Fruit fly (Drosophila melanogaster): ENCODE data around the gene Lar.
A peak's percentile ranks its signal among the peaks of the same experiment; 100 is the strongest.

Gene Lar

dm6 chr2L:19572496-19573317 lies 13.7 kb upstream of the Lar start (continued):
- peak; percentile 28 for TF ChIP-seq CG12942 (GFP tag; optimal IDR thresholded peaks at IDR 0.05)
- TF ChIP-seq fru (optimal IDR thresholded peaks at IDR 0.05): no peak
- TF ChIP-seq zen (tag; optimal IDR thresholded peaks at IDR 0.05): no peak
- peak; percentile 59 for TF ChIP-seq Blimp-1 (GFP tag; optimal IDR thresholded peaks at IDR 0.05)
- no peak for TF ChIP-seq br (optimal IDR thresholded peaks at IDR 0.05)
- TF ChIP-seq salm (tag; optimal IDR thresholded peaks at IDR 0.05): no peak
- TF ChIP-seq z (GFP tag; IDR thresholded peaks at IDR 0.05): peak; percentile 63; the same call in 2 of the 3 replicates
- TF ChIP-seq CG6813 (GFP tag; optimal IDR thresholded peaks at IDR 0.05): peak; percentile 20
- peak; percentile 51 for TF ChIP-seq tin (GFP tag; optimal IDR thresholded peaks at IDR 0.05)
- no peak for TF ChIP-seq bbx (GFP tag; IDR thresholded peaks at IDR 0.05; ENCODE audit: partially characterized antibody)
- peak; percentile 62 for TF ChIP-seq CG18476 (GFP tag; optimal IDR thresholded peaks at IDR 0.05)
- TF ChIP-seq org-1 (GFP tag; optimal IDR thresholded peaks at IDR 0.05): peak; percentile 61
- peak; percentile 46 for TF ChIP-seq Nf-YC (tag; optimal IDR thresholded peaks at IDR 0.05)
- TF ChIP-seq CG7928 (GFP tag; optimal IDR thresholded peaks at IDR 0.05): peak; percentile 23
- TF ChIP-seq CG9876 (GFP tag; optimal IDR thresholded peaks at IDR 0.05): no peak
- TF ChIP-seq pita (GFP tag; optimal IDR thresholded peaks at IDR 0.05): no peak
- peak; percentile 31; the same call in 1 of the 2 replicates for TF ChIP-seq CG17612 (GFP tag; IDR thresholded peaks at IDR 0.05)
- no peak for TF ChIP-seq croc (GFP tag; conservative IDR thresholded peaks at IDR 0.05)
- peak; percentile 27 for TF ChIP-seq Side (GFP tag; optimal IDR thresholded peaks at IDR 0.05)
- TF ChIP-seq CG6654 (GFP tag; optimal IDR thresholded peaks at IDR 0.05): no peak
- no peak for TF ChIP-seq CG1529 (GFP tag; optimal IDR thresholded peaks at IDR 0.05)
- peak; percentile 24 for TF ChIP-seq CG4820 (GFP tag; optimal IDR thresholded peaks at IDR 0.05)
- TF ChIP-seq MTF-1 (GFP tag; optimal IDR thresholded peaks at IDR 0.05; ENCODE audit: borderline replicate concordance): no peak
- peak; percentile 53; the same call in 1 of the 2 replicates for TF ChIP-seq chm (GFP tag; IDR thresholded peaks at IDR 0.05)
- peak; percentile 71 for TF ChIP-seq CG6689 (GFP tag; IDR thresholded peaks at IDR 0.05)
- TF ChIP-seq dati (GFP tag; IDR thresholded peaks at IDR 0.05): no peak
- no peak for TF ChIP-seq BEAF-32 (GFP tag; optimal IDR thresholded peaks at IDR 0.05)
- TF ChIP-seq sens (GFP tag): peak; percentile 94
- TF ChIP-seq CG11696 (GFP tag; IDR thresholded peaks at IDR 0.05): no peak
- peak; percentile 63 for TF ChIP-seq HLHmδ (GFP tag; optimal IDR thresholded peaks at IDR 0.05)
- TF ChIP-seq CG32772 (GFP tag; IDR thresholded peaks at IDR 0.05): peak; percentile 34; the same call in 1 of the 2 replicates
- no peak for TF ChIP-seq B-H2 (GFP tag; optimal IDR thresholded peaks at IDR 0.05)
- TF ChIP-seq vvl (GFP tag; IDR thresholded peaks at IDR 0.05): 0 out of 2 replicates have a peak, but pooled peaks have one; percentile 50
- TF ChIP-seq Dip3 (GFP tag; optimal IDR thresholded peaks at IDR 0.05): peak; percentile 60
- TF ChIP-seq Atf3 (GFP tag; optimal IDR thresholded peaks at IDR 0.05): no peak
- peak; percentile 62; the same call in 2 of the 3 replicates for TF ChIP-seq tgo (GFP tag; IDR thresholded peaks at IDR 0.05)
- TF ChIP-seq Ada2b (GFP tag; IDR thresholded peaks at IDR 0.05): 0 out of 2 replicates have a peak, but pooled peaks have one; percentile 5
- peak in 1 of 2 experiments; percentile 66 for TF ChIP-seq Eip74EF (GFP tag; optimal IDR thresholded peaks at IDR 0.05)
- peak; percentile 29 for TF ChIP-seq CG30020 (tag; optimal IDR thresholded peaks at IDR 0.05)
- no peak for TF ChIP-seq cad (GFP tag; optimal IDR thresholded peaks at IDR 0.05)
- peak; percentile 57 for TF ChIP-seq odd (GFP tag; optimal IDR thresholded peaks at IDR 0.05)
- TF ChIP-seq schlank (tag; optimal IDR thresholded peaks at IDR 0.05): peak; percentile 55
- peak; percentile 61 for TF ChIP-seq Hr3 (GFP tag; optimal IDR thresholded peaks at IDR 0.05)
- peak in 1 of 2 experiments; percentile 62 for TF ChIP-seq pan (optimal IDR thresholded peaks at IDR 0.05)
- TF ChIP-seq pan (GFP tag; optimal IDR thresholded peaks at IDR 0.05 in 1 of 2, IDR thresholded peaks at IDR 0.05 in 1 of 2): no peak
- TF ChIP-seq mld (GFP tag; IDR thresholded peaks at IDR 0.05; ENCODE audit: partially characterized antibody): 0 out of 3 replicates have a peak, but pooled peaks have one; percentile 54
- no peak for TF ChIP-seq CG17912 (GFP tag; optimal IDR thresholded peaks at IDR 0.05)
- peak; percentile 48 for TF ChIP-seq CG9817 (tag; optimal IDR thresholded peaks at IDR 0.05)
- peak; percentile 65 for TF ChIP-seq CG17829 (tag; optimal IDR thresholded peaks at IDR 0.05)

Measured in whole organism, embryonic.